Worm (Caenorhabditis elegans) whole organism, midembryonic: Measurements from ENCODE around the gene immt-1.

ENCODE experiments used
- T22C8.4 ChIP-seq: fragments of 200-800 bp; sonication (Bioruptor generic); IDR thresholded peaks from 2 replicates; pipeline ENCODE4 v1.3.6; 2022; ENCODE audit warnings: missing genetic modification characterization, missing compliant biosample characterization
- cog-1 ChIP-seq: sonication (generic microtip); optimal IDR thresholded peaks from 2 replicates; lab custom pipeline; 2016; ENCODE audit warnings: missing genetic modification characterization, missing compliant biosample characterization
- flt-1 ChIP-seq: fragments of 200-800 bp; sonication (Bioruptor generic); IDR thresholded peaks from 2 replicates; pipeline ENCODE4 v1.3.6; 2022; ENCODE audit warnings: missing genetic modification characterization, missing compliant biosample characterization
- klf-2 ChIP-seq: fragments of 200-800 bp; sonication (Bioruptor generic); conservative IDR thresholded peaks from 2 replicates; pipeline ENCODE4 v1.3.6; 2022; ENCODE audit warnings: missing genetic modification reagents, missing genetic modification characterization, missing compliant biosample characterization
- med-1 ChIP-seq: sonication (generic microtip); optimal IDR thresholded peaks from 2 replicates; lab custom pipeline; 2017; ENCODE audit warnings: missing genetic modification characterization, mild to moderate bottlenecking, missing compliant biosample characterization, antibody characterized with exemption, missing genetic modification reagents; ENCODE audit not compliant: insufficient read depth
- ref-1 ChIP-seq: fragments of 200-800 bp; sonication (Bioruptor generic); conservative IDR thresholded peaks from 2 replicates; pipeline ENCODE4 v1.3.6; 2022; ENCODE audit warnings: missing genetic modification reagents, missing genetic modification characterization, missing compliant biosample characterization
- tab-1 ChIP-seq: fragments of 200-800 bp; sonication (Bioruptor generic); IDR thresholded peaks from 2 replicates; pipeline ENCODE4 v1.3.6; 2022; ENCODE audit warnings: missing genetic modification characterization, missing compliant biosample characterization
- ztf-23 ChIP-seq: fragments of 200-800 bp; sonication (Bioruptor generic); IDR thresholded peaks from 2 replicates; pipeline ENCODE4 v1.3.6; 2022; ENCODE audit warnings: missing genetic modification reagents, missing genetic modification characterization, missing compliant biosample characterization
- ztf-29 ChIP-seq: fragments of 200-800 bp; sonication (Bioruptor generic); IDR thresholded peaks from 2 replicates; pipeline ENCODE4 v1.3.6; 2022; ENCODE audit warnings: missing genetic modification reagents, missing genetic modification characterization, missing compliant biosample characterization

immt-1 gene

ce11 chrX:2673272-2673671, 13.7 kb downstream of the immt-1 start, which contains the start of gene ser-7:
Gene ser-7 (plus strand): TSS chrX:2673572.
- TF ChIP-seq cog-1 (tag; lab: Kevin White, UChicago) (no peak), ztf-23 (no peak), T22C8.4 (GFP tag; lab: Robert Waterston, UW) (no peak), med-1 (no peak), ref-1 (GFP tag; lab: Robert Waterston, UW) (no peak), ztf-29 (GFP tag; lab: Robert Waterston, UW) (no peak), flt-1 (GFP tag; lab: Robert Waterston, UW) (no peak), tab-1 (GFP tag; lab: Robert Waterston, UW) (no peak), klf-2 (GFP tag; lab: Robert Waterston, UW) (no peak)

ce11 chrX:2667779-2668178, 19.2 kb downstream of the immt-1 start, which contains the start of gene C09B7.2:
Gene C09B7.2 (plus strand): TSS chrX:2668127.
- TF ChIP-seq tab-1 (GFP tag; lab: Robert Waterston, UW) (no peak), ref-1 (GFP tag; lab: Robert Waterston, UW) (no peak), T22C8.4 (GFP tag; lab: Robert Waterston, UW) (no peak), ztf-29 (GFP tag; lab: Robert Waterston, UW) (no peak), med-1 (no peak), flt-1 (GFP tag; lab: Robert Waterston, UW) (no peak), klf-2 (GFP tag; lab: Robert Waterston, UW) (no peak), ztf-23 (no peak), cog-1 (tag; lab: Kevin White, UChicago) (no peak)

ce11 chrX:2664273-2664672, 22.7 kb downstream of the immt-1 start, which contains the start of gene F54G2.1:
Gene F54G2.1 (minus strand): TSS chrX:2664373.
- TF ChIP-seq ztf-29 (GFP tag; lab: Robert Waterston, UW), result no peak
- no peak for TF ChIP-seq T22C8.4 (GFP tag; lab: Robert Waterston, UW)
- TF ChIP-seq flt-1 (GFP tag; lab: Robert Waterston, UW), result no peak
- no peak for TF ChIP-seq ztf-23
- no peak for TF ChIP-seq ref-1 (GFP tag; lab: Robert Waterston, UW)
- TF ChIP-seq klf-2 (GFP tag; lab: Robert Waterston, UW), result no peak
- TF ChIP-seq med-1, result no peak
- no peak for TF ChIP-seq tab-1 (GFP tag; lab: Robert Waterston, UW)
- no peak for TF ChIP-seq cog-1 (tag; lab: Kevin White, UChicago)

ce11 chrX:2663798-2664197, 23.2 kb downstream of the immt-1 start:
- peak; percentile 8; the same call in 1 of the 2 replicates for TF ChIP-seq T22C8.4 (GFP tag; lab: Robert Waterston, UW)
- no peak for TF ChIP-seq med-1

- TF ChIP-seq T22C8.4 (GFP tag; lab: Robert Waterston, UW) (no peak), ref-1 (GFP tag; lab: Robert Waterston, UW) (no peak), med-1 (no peak), flt-1 (GFP tag; lab: Robert Waterston, UW) (no peak), klf-2 (GFP tag; lab: Robert Waterston, UW) (no peak), ztf-29 (GFP tag; lab: Robert Waterston, UW) (no peak), ztf-23 (no peak), tab-1 (GFP tag; lab: Robert Waterston, UW) (no peak), cog-1 (tag; lab: Kevin White, UChicago) (no peak)
Observed at ce11 chrX:2654334-2654733, 32.6 kb downstream of the immt-1 start.

- TF ChIP-seq T22C8.4 (GFP tag; lab: Robert Waterston, UW) (no peak), ref-1 (GFP tag; lab: Robert Waterston, UW) (no peak), ztf-23 (no peak), ztf-29 (GFP tag; lab: Robert Waterston, UW) (no peak), flt-1 (GFP tag; lab: Robert Waterston, UW) (no peak), tab-1 (GFP tag; lab: Robert Waterston, UW) (no peak), cog-1 (tag; lab: Kevin White, UChicago) (no peak), med-1 (no peak), klf-2 (GFP tag; lab: Robert Waterston, UW) (no peak)
Observed at ce11 chrX:2641094-2641493, 45.9 kb downstream of the immt-1 start.

ce11 chrX:2640556-2640955, 46.4 kb downstream of the immt-1 start:
- TF ChIP-seq cog-1 (tag; lab: Kevin White, UChicago), result no peak
- no peak for TF ChIP-seq tab-1 (GFP tag; lab: Robert Waterston, UW)
- TF ChIP-seq med-1, result no peak
- no peak for TF ChIP-seq flt-1 (GFP tag; lab: Robert Waterston, UW)
- TF ChIP-seq ref-1 (GFP tag; lab: Robert Waterston, UW), result no peak
- TF ChIP-seq T22C8.4 (GFP tag; lab: Robert Waterston, UW), result no peak
- no peak for TF ChIP-seq ztf-23
- TF ChIP-seq ztf-29 (GFP tag; lab: Robert Waterston, UW), result no peak
- TF ChIP-seq klf-2 (GFP tag; lab: Robert Waterston, UW), result no peak

- TF ChIP-seq ztf-29 (GFP tag; lab: Robert Waterston, UW) (no peak), flt-1 (GFP tag; lab: Robert Waterston, UW) (no peak), ref-1 (GFP tag; lab: Robert Waterston, UW) (no peak), cog-1 (tag; lab: Kevin White, UChicago) (no peak), tab-1 (GFP tag; lab: Robert Waterston, UW) (no peak), med-1 (no peak), T22C8.4 (GFP tag; lab: Robert Waterston, UW) (no peak), klf-2 (GFP tag; lab: Robert Waterston, UW) (no peak), ztf-23 (no peak)
Observed at ce11 chrX:2632869-2633268, 54.1 kb downstream of the immt-1 start.
